Fruit fly (Drosophila melanogaster): ENCODE results near the gene CG34112.

CG34112 gene

dm6 chr3R:4402884-4403705 is 9.0 kb upstream of the CG34112 start, which contains the start of gene lost (continued):
- TF ChIP-seq CG7556 (GFP tag; optimal IDR thresholded peaks at IDR 0.05) (no peak), kah (GFP tag; optimal IDR thresholded peaks at IDR 0.05) (no peak), Adf1 (GFP tag; IDR thresholded peaks at IDR 0.05) (peak; percentile 43), pb (GFP tag; optimal IDR thresholded peaks at IDR 0.05) (peak; percentile 3), Atf-2 (GFP tag; optimal IDR thresholded peaks at IDR 0.05) (no peak), CG2712 (tag; optimal IDR thresholded peaks at IDR 0.05) (peak; percentile 62), al (GFP tag; IDR thresholded peaks at IDR 0.05) (no peak), fd3F (GFP tag; optimal IDR thresholded peaks at IDR 0.05) (peak; percentile 54), tgo (GFP tag; IDR thresholded peaks at IDR 0.05) (no peak), CG7839 (tag; optimal IDR thresholded peaks at IDR 0.05) (peak; percentile 29), CG10209 (GFP tag; optimal IDR thresholded peaks at IDR 0.05) (no peak), ken (GFP tag; IDR thresholded peaks at IDR 0.05) (peak; percentile 47; the same call in 1 of the 3 replicates), Deaf1 (tag; optimal IDR thresholded peaks at IDR 0.05) (no peak), Sox102F (GFP tag; optimal IDR thresholded peaks at IDR 0.05) (no peak), CG15601 (tag; optimal IDR thresholded peaks at IDR 0.05) (peak; percentile 61), otp (GFP tag; IDR thresholded peaks at IDR 0.05) (peak; percentile 43; the same call in 1 of the 3 replicates), CG32532 (GFP tag; IDR thresholded peaks at IDR 0.05) (peak; percentile 69), CG11247 (GFP tag; IDR thresholded peaks at IDR 0.05) (no peak), CG4404 (GFP tag; IDR thresholded peaks at IDR 0.05) (no peak), NC2α (GFP tag; optimal IDR thresholded peaks at IDR 0.05) (no peak), BEAF-32 (GFP tag; optimal IDR thresholded peaks at IDR 0.05) (peak; percentile 97), wdn (GFP tag; IDR thresholded peaks at IDR 0.05) (peak; percentile 17; the same call in 1 of the 2 replicates), CG17912 (GFP tag; optimal IDR thresholded peaks at IDR 0.05) (no peak), CG3838 (GFP tag; optimal IDR thresholded peaks at IDR 0.05) (no peak), Ssrp (tag; optimal IDR thresholded peaks at IDR 0.05) (no peak), CG16863 (GFP tag; optimal IDR thresholded peaks at IDR 0.05) (peak; percentile 17), CG11456 (GFP tag; IDR thresholded peaks at IDR 0.05) (peak; percentile 55; the same call in 1 of the 3 replicates), Opbp (GFP tag; IDR thresholded peaks at IDR 0.05; ENCODE audit: partially characterized antibody) (peak; percentile 99), NK7.1 (GFP tag; optimal IDR thresholded peaks at IDR 0.05) (no peak), sob (GFP tag; IDR thresholded peaks at IDR 0.05) (peak; percentile 61), CG12942 (GFP tag; optimal IDR thresholded peaks at IDR 0.05) (no peak), Dbx (GFP tag; IDR thresholded peaks at IDR 0.05) (peak; percentile 49; the same call in 2 of the 3 replicates), mam (GFP tag; optimal IDR thresholded peaks at IDR 0.05) (peak; percentile 29), CG17361 (GFP tag; IDR thresholded peaks at IDR 0.05) (peak; percentile 35; the same call in 1 of the 3 replicates), dmrt99B (tag; optimal IDR thresholded peaks at IDR 0.05) (no peak), CG42726 (GFP tag; IDR thresholded peaks at IDR 0.05; ENCODE audit: partially characterized antibody) (peak; percentile 99), crc (GFP tag; optimal IDR thresholded peaks at IDR 0.05) (no peak), CG6765 (GFP tag; optimal IDR thresholded peaks at IDR 0.05) (no peak), Dad (GFP tag; optimal IDR thresholded peaks at IDR 0.05) (no peak), Hr39 (optimal IDR thresholded peaks at IDR 0.05) (no peak), h (optimal IDR thresholded peaks at IDR 0.05) (no peak), CG2199 (GFP tag; IDR thresholded peaks at IDR 0.05) (peak; percentile 73; the same call in 1 of the 3 replicates), knrl (GFP tag; IDR thresholded peaks at IDR 0.05; ENCODE audit: partially characterized antibody) (peak; percentile 99), CHES-1-like (GFP tag; optimal IDR thresholded peaks at IDR 0.05) (peak; percentile 47), gem (tag; optimal IDR thresholded peaks at IDR 0.05) (peak; percentile 40), pzg (GFP tag; optimal IDR thresholded peaks at IDR 0.05) (peak; percentile 90), hb (GFP tag; IDR thresholded peaks at IDR 0.05; ENCODE audit: partially characterized antibody) (peak; percentile 98), eyg (GFP tag; optimal IDR thresholded peaks at IDR 0.05) (peak; percentile 2), Dip3 (GFP tag; optimal IDR thresholded peaks at IDR 0.05) (no peak), danr (GFP tag; IDR thresholded peaks at IDR 0.05) (no peak)
